Fruit fly (Drosophila melanogaster): ENCODE results near the gene CG6689.

dm6 chr3R:11269013-11269412 is 49.1 kb upstream of the CG6689 start:
- no peak for TF ChIP-seq Crg-1 (GFP tag; optimal IDR thresholded peaks at IDR 0.05)
- TF ChIP-seq CG12768 (GFP tag; optimal IDR thresholded peaks at IDR 0.05), result no peak
- TF ChIP-seq bab1 (GFP tag; optimal IDR thresholded peaks at IDR 0.05), result no peak
- TF ChIP-seq CG7101 (tag; optimal IDR thresholded peaks at IDR 0.05), result no peak
- TF ChIP-seq pad (GFP tag; optimal IDR thresholded peaks at IDR 0.05), result no peak
- no peak for TF ChIP-seq CG5204 (GFP tag; optimal IDR thresholded peaks at IDR 0.05)
